Worm (Caenorhabditis elegans): ENCODE data around the gene hlh-8.

DNA sequence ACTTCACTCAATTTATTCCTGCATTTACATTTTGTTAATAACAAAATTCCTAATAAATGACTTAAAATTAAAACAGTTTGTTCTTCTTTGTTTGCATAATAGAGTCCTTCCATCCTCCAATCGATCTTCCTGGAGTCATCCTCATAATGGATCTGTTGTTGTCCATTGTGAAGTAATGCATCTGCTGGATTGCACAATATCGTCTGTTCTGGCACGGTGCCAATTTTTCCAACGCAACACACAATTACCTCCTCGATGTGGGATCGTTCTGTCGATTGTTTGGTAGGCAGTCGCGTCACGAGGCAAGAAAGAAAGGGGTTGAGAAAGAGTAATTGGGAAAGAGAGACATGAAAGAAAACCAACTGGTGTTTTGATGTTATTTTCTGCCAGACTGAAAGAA, 43.8 kb downstream of the hlh-8 start:
- TF ChIP-seq pha-4 (GFP tag; IDR thresholded peaks at IDR 0.05) (no peak), pha-4 (tag; optimal IDR thresholded peaks at IDR 0.05) (no peak), ZK546.5 (tag; optimal IDR thresholded peaks at IDR 0.05) (no peak), daf-12 (tag; optimal IDR thresholded peaks at IDR 0.05) (no peak), skn-1 (tag; optimal IDR thresholded peaks at IDR 0.05) (no peak), lin-15B (tag; optimal IDR thresholded peaks at IDR 0.05) (no peak), nhr-76 (tag; optimal IDR thresholded peaks at IDR 0.05) (no peak), madf-9 (GFP tag; conservative IDR thresholded peaks at IDR 0.05) (no peak), pqm-1 (tag; optimal IDR thresholded peaks at IDR 0.05) (no peak), tag-97 (GFP tag; IDR thresholded peaks at IDR 0.05) (no peak), aha-1 (tag) (no peak), mdl-1 (tag; optimal IDR thresholded peaks at IDR 0.05) (peak in 1 of 2 experiments; percentile 50), aly-2 (tag; optimal IDR thresholded peaks at IDR 0.05) (no peak), nhr-102 (tag; optimal IDR thresholded peaks at IDR 0.05) (no peak), ama-1 (optimal IDR thresholded peaks at IDR 0.05) (no peak)
